Worm (Caenorhabditis elegans) whole organism, mixed stage, embryonic: ENCODE results near the gene alh-3.

Source experiments
- lin-13 ChIP-seq: fragments of 150-350 bp; optimal IDR thresholded peaks from 2 replicates; lab custom pipeline; 2014; ENCODE audit warnings: missing biosample characterization, missing genetic modification characterization
- nhr-237 ChIP-seq: fragments of 150-350 bp; optimal IDR thresholded peaks from 2 replicates; lab custom pipeline; 2014; ENCODE audit warnings: missing biosample characterization, missing genetic modification characterization
- pha-4 ChIP-seq: fragments of 150-350 bp; optimal IDR thresholded peaks from 2 replicates; lab custom pipeline; 2018; ENCODE audit warnings: missing biosample characterization, missing genetic modification reagents, missing genetic modification characterization

ce11 chrIV:11038218-11038617 lies 15.8 kb downstream of the alh-3 start:
- TF ChIP-seq nhr-237 (tag; lab: Kevin White, UChicago) (no peak), pha-4 (tag; lab: Kevin White, UChicago) (no peak), lin-13 (tag; lab: Kevin White, UChicago) (no peak)
